Worm (Caenorhabditis elegans) whole organism, early embryonic: ENCODE data around the gene ubc-26.

ENCODE experiments used
- F13C5.2 ChIP-seq: sonication (generic microtip); optimal IDR thresholded peaks from 2 replicates; lab custom pipeline; 2017; ENCODE audit warnings: mild to moderate bottlenecking, missing genetic modification characterization, inconsistent platforms, missing compliant biosample characterization
- aly-1 ChIP-seq: sonication (generic microtip); optimal IDR thresholded peaks from 2 replicates; lab custom pipeline; 2016; ENCODE audit warnings: missing genetic modification characterization, missing compliant biosample characterization
- ama-1 ChIP-seq: fragments of 150-350 bp; optimal IDR thresholded peaks from 2 replicates; lab custom pipeline; 2014
- ceh-36 ChIP-seq: sonication (generic microtip); optimal IDR thresholded peaks from 2 replicates; lab custom pipeline; 2016; ENCODE audit warnings: missing genetic modification characterization, inconsistent platforms, missing compliant biosample characterization
- ets-7 ChIP-seq: sonication (generic microtip); optimal IDR thresholded peaks from 2 replicates; lab custom pipeline; 2016; ENCODE audit warnings: missing genotype, missing genetic modification characterization, missing compliant biosample characterization
- flt-1 ChIP-seq: fragments of 200-800 bp; sonication (Bioruptor generic); IDR thresholded peaks from 2 replicates; pipeline ENCODE4 v1.3.6; 2022; ENCODE audit warnings: missing genetic modification characterization, missing compliant biosample characterization
- hmbx-1 ChIP-seq: sonication (generic microtip); optimal IDR thresholded peaks from 2 replicates; lab custom pipeline; 2016; ENCODE audit warnings: mild to moderate bottlenecking, missing genetic modification characterization, missing compliant biosample characterization
- hmg-4 ChIP-seq: fragments of 200-800 bp; sonication (Bioruptor generic); optimal IDR thresholded peaks from 2 replicates; lab custom pipeline; 2018; ENCODE audit warnings: mild to moderate bottlenecking, missing genetic modification characterization, missing compliant biosample characterization
- hnd-1 ChIP-seq: sonication (generic microtip); optimal IDR thresholded peaks from 2 replicates; lab custom pipeline; 2016; ENCODE audit warnings: missing genetic modification characterization, missing compliant biosample characterization
- pes-1 ChIP-seq: fragments of 200-800 bp; sonication (Bioruptor generic); IDR thresholded peaks from 2 replicates; pipeline ENCODE4 v1.3.6; 2022; ENCODE audit warnings: missing genetic modification reagents, missing genetic modification characterization, missing compliant biosample characterization
- scrt-1 ChIP-seq: fragments of 200-800 bp; sonication (Bioruptor generic); IDR thresholded peaks from 2 replicates; pipeline ENCODE4 v1.3.6; 2022; ENCODE audit warnings: missing genetic modification characterization, missing compliant biosample characterization
- sea-1 ChIP-seq: fragments of 200-800 bp; sonication (Bioruptor generic); conservative IDR thresholded peaks from 2 replicates; pipeline ENCODE4 v1.3.6; 2022; ENCODE audit warnings: missing genetic modification characterization, missing compliant biosample characterization
- tbx-37 ChIP-seq: fragments of 200-800 bp; sonication (Bioruptor generic); conservative IDR thresholded peaks from 2 replicates; pipeline ENCODE4 v1.3.6; 2022; ENCODE audit warnings: missing genetic modification reagents, missing genetic modification characterization, missing compliant biosample characterization
- tra-4 ChIP-seq: sonication (generic microtip); optimal IDR thresholded peaks from 2 replicates; lab custom pipeline; 2017; ENCODE audit warnings: missing genetic modification characterization, missing compliant biosample characterization

- TF ChIP-seq aly-1 (tag; lab: Kevin White, UChicago) (no peak), scrt-1 (GFP tag; lab: Robert Waterston, UW) (no peak), ceh-36 (no peak), hmbx-1 (tag; lab: Kevin White, UChicago) (no peak), ama-1 (lab: Kevin White, UChicago) (no peak), tbx-37 (GFP tag; lab: Robert Waterston, UW) (no peak), F13C5.2 (tag; lab: Kevin White, UChicago) (no peak), hmg-4 (GFP tag; lab: Kevin White, UChicago) (no peak), ets-7 (tag; lab: Kevin White, UChicago) (no peak), flt-1 (GFP tag; lab: Robert Waterston, UW) (no peak), tra-4 (tag; lab: Kevin White, UChicago) (no peak), pes-1 (GFP tag; lab: Robert Waterston, UW) (no peak), hnd-1 (tag; lab: Kevin White, UChicago) (no peak), sea-1 (no peak)
These were observed 24.9 kb upstream of the ubc-26 start for ce11 chrII:2925032-2925431.
